Fruit fly (Drosophila melanogaster) whole organism, embryonic: ENCODE measurements around the gene CG2889.

ENCODE experiments used
- CG10321 ChIP-seq: fragments of 200-800 bp; sonication (Bioruptor generic); IDR thresholded peaks from 2 replicates; pipeline ENCODE4 v1.3.6; 2022; ENCODE audit warnings: missing biosample characterization, missing genetic modification characterization
- CG11247 ChIP-seq: fragments of 200-800 bp; sonication (Bioruptor generic); IDR thresholded peaks from 2 replicates; pipeline ENCODE4 v1.3.6; 2022; ENCODE audit warnings: missing biosample characterization, missing genetic modification characterization
- CG11398 ChIP-seq: fragments of 200-800 bp; sonication (Bioruptor generic); optimal IDR thresholded peaks from 2 replicates; lab custom pipeline; 2016; ENCODE audit warnings: missing biosample characterization, missing genetic modification characterization
- CG12104 ChIP-seq: fragments of 200-800 bp; sonication (Bioruptor generic); optimal IDR thresholded peaks from 3 replicates; lab custom pipeline; 2016; ENCODE audit warnings: missing biosample characterization, missing genetic modification characterization
- CG12299 ChIP-seq: fragments of 200-800 bp; sonication (Bioruptor generic); optimal IDR thresholded peaks from 2 replicates; lab custom pipeline; 2018; ENCODE audit warnings: missing biosample characterization, mild to moderate bottlenecking, missing genetic modification characterization
- CG12942 ChIP-seq: fragments of 200-800 bp; sonication (Bioruptor generic); optimal IDR thresholded peaks from 3 replicates; lab custom pipeline; 2016; ENCODE audit warnings: missing biosample characterization, missing genetic modification characterization
- CG14050 ChIP-seq: fragments of 200-800 bp; sonication (Bioruptor generic); IDR thresholded peaks from 3 replicates; pipeline ENCODE4 v1.3.6; 2022; ENCODE audit warnings: missing biosample characterization, missing genetic modification characterization
- CG16815 ChIP-seq: fragments of 200-800 bp; sonication (Bioruptor generic); optimal IDR thresholded peaks from 3 replicates; lab custom pipeline; 2017; ENCODE audit warnings: missing biosample characterization, mild to moderate bottlenecking, missing genetic modification characterization
- CG17361 ChIP-seq: fragments of 200-800 bp; sonication (Bioruptor generic); IDR thresholded peaks from 3 replicates; pipeline ENCODE4 v1.3.6; 2022; ENCODE audit warnings: missing biosample characterization, missing genetic modification characterization
- CG1832 ChIP-seq: fragments of 200-800 bp; sonication (Bioruptor generic); optimal IDR thresholded peaks from 2 replicates; lab custom pipeline; 2017; ENCODE audit warnings: missing biosample characterization, mild to moderate bottlenecking, missing genetic modification characterization, inconsistent platforms
- CG2678 ChIP-seq: fragments of 200-800 bp; sonication (Bioruptor generic); optimal IDR thresholded peaks from 3 replicates; lab custom pipeline; 2019; ENCODE audit warnings: missing biosample characterization, mild to moderate bottlenecking, missing genetic modification characterization, moderate library complexity
- CG30403 ChIP-seq: fragments of 200-800 bp; sonication (Bioruptor generic); optimal IDR thresholded peaks from 3 replicates; lab custom pipeline; 2016; ENCODE audit warnings: missing biosample characterization, missing genetic modification characterization
- CG31388 ChIP-seq: fragments of 200-800 bp; sonication (Bioruptor generic); optimal IDR thresholded peaks from 2 replicates; lab custom pipeline; 2016; ENCODE audit warnings: missing biosample characterization, missing genetic modification characterization
- CG34376 ChIP-seq: fragments of 200-800 bp; sonication (Bioruptor generic); optimal IDR thresholded peaks from 2 replicates; lab custom pipeline; 2018; ENCODE audit warnings: missing biosample characterization, mild to moderate bottlenecking, missing genetic modification characterization
- CG4328 ChIP-seq: fragments of 200-800 bp; sonication (Bioruptor generic); optimal IDR thresholded peaks from 3 replicates; lab custom pipeline; 2017; ENCODE audit warnings: missing biosample characterization, missing genetic modification reagents, missing genetic modification characterization
- CG6175 ChIP-seq: fragments of 200-800 bp; sonication (Bioruptor generic); IDR thresholded peaks from 3 replicates; pipeline ENCODE4 v1.3.6; 2022; ENCODE audit warnings: missing biosample characterization, missing genetic modification characterization
- CG6765 ChIP-seq: fragments of 200-800 bp; sonication (Bioruptor generic); optimal IDR thresholded peaks from 3 replicates; lab custom pipeline; 2017; ENCODE audit warnings: missing biosample characterization, mild to moderate bottlenecking, missing genetic modification characterization
- CG7786 ChIP-seq: fragments of 200-800 bp; sonication (Bioruptor generic); optimal IDR thresholded peaks from 2 replicates; lab custom pipeline; 2016; ENCODE audit warnings: missing biosample characterization, missing genetic modification characterization
- CG8281 ChIP-seq: fragments of 200-800 bp; sonication (Bioruptor generic); optimal IDR thresholded peaks from 2 replicates; lab custom pipeline; 2018; ENCODE audit warnings: missing biosample characterization, mild to moderate bottlenecking, missing genetic modification characterization, moderate library complexity
- CG9876 ChIP-seq: fragments of 200-800 bp; sonication (Bioruptor generic); optimal IDR thresholded peaks from 2 replicates; lab custom pipeline; 2016; ENCODE audit warnings: missing biosample characterization, missing genetic modification characterization
- Camta ChIP-seq: fragments of 200-800 bp; sonication (Bioruptor generic); optimal IDR thresholded peaks from 2 replicates; lab custom pipeline; 2016; ENCODE audit warnings: missing biosample characterization, missing genetic modification characterization
- Dip2 ChIP-seq: fragments of 200-800 bp; sonication (Bioruptor generic); IDR thresholded peaks from 2 replicates; pipeline ENCODE4 v1.3.6; 2022; ENCODE audit warnings: missing biosample characterization, missing genetic modification characterization
- Gsc ChIP-seq: fragments of 200-800 bp; sonication (Bioruptor generic); IDR thresholded peaks from 2 replicates; pipeline ENCODE4 v1.3.6; 2022; ENCODE audit warnings: missing biosample characterization, missing genetic modification characterization
- HmgD ChIP-seq: fragments of 200-800 bp; sonication (Bioruptor generic); optimal IDR thresholded peaks from 3 replicates; lab custom pipeline; 2016; ENCODE audit warnings: missing biosample characterization, missing genetic modification characterization
- HmgZ ChIP-seq: fragments of 200-800 bp; sonication (Bioruptor generic); optimal IDR thresholded peaks from 2 replicates; lab custom pipeline; 2018; ENCODE audit warnings: missing biosample characterization, mild to moderate bottlenecking, missing genetic modification characterization
- MBD-R2 ChIP-seq: fragments of 200-800 bp; sonication (Bioruptor generic); IDR thresholded peaks from 2 replicates; pipeline ENCODE4 v1.3.6; 2022; ENCODE audit warnings: missing biosample characterization, missing genetic modification characterization
- MESR4 ChIP-seq: fragments of 200-800 bp; sonication (Bioruptor generic); optimal IDR thresholded peaks from 2 replicates; lab custom pipeline; 2018; ENCODE audit warnings: missing biosample characterization, mild to moderate bottlenecking, missing genetic modification characterization, moderate library complexity
- Oaz ChIP-seq: fragments of 200-800 bp; sonication (Bioruptor generic); IDR thresholded peaks from 2 replicates; pipeline ENCODE4 v1.3.6; 2022; ENCODE audit warnings: missing biosample characterization, missing genetic modification characterization
- Pdp1 ChIP-seq, 2 experiments: fragments of 200-800 bp; sonication (Bioruptor generic); optimal IDR thresholded peaks; 3 replicates each; lab custom pipeline; 2016; ENCODE audit warnings: missing biosample characterization in 2 of 2, missing genetic modification characterization in 2 of 2, mild to moderate bottlenecking in 1 of 2, moderate library complexity in 1 of 2
- Sry-δ ChIP-seq: fragments of 200-800 bp; sonication (Bioruptor generic); optimal IDR thresholded peaks from 2 replicates; lab custom pipeline; 2016; ENCODE audit warnings: missing biosample characterization, missing genetic modification characterization
- abd-A ChIP-seq: fragments of 200-800 bp; sonication (Bioruptor generic); optimal IDR thresholded peaks from 3 replicates; lab custom pipeline; 2019; ENCODE audit warnings: missing biosample characterization, mild to moderate bottlenecking, missing genetic modification characterization, moderate library complexity
- caup ChIP-seq: fragments of 200-800 bp; sonication (Bioruptor generic); optimal IDR thresholded peaks from 3 replicates; lab custom pipeline; 2017; ENCODE audit warnings: missing biosample characterization, mild to moderate bottlenecking, missing genetic modification characterization, moderate library complexity; ENCODE audit not compliant: severe bottlenecking
- chif ChIP-seq, 2 experiments: fragments of 200-800 bp; sonication (Bioruptor generic); optimal IDR thresholded peaks; 3 replicates each; lab custom pipeline; 2016; ENCODE audit warnings: missing biosample characterization in 2 of 2, missing genetic modification characterization in 2 of 2
- corto ChIP-seq: fragments of 200-800 bp; sonication (Bioruptor generic); optimal IDR thresholded peaks from 2 replicates; lab custom pipeline; 2016; ENCODE audit warnings: missing biosample characterization, mild to moderate bottlenecking, missing genetic modification characterization, moderate library complexity
- danr ChIP-seq: fragments of 200-800 bp; sonication (Bioruptor generic); IDR thresholded peaks from 2 replicates; pipeline ENCODE4 v1.3.6; 2022; ENCODE audit warnings: missing biosample characterization, missing genetic modification characterization
- dati ChIP-seq: fragments of 200-800 bp; sonication (Bioruptor generic); IDR thresholded peaks from 2 replicates; pipeline ENCODE4 v1.3.6; 2022; ENCODE audit warnings: missing biosample characterization, missing genetic modification characterization
- fd102C ChIP-seq: fragments of 200-800 bp; sonication (Bioruptor generic); optimal IDR thresholded peaks from 2 replicates; lab custom pipeline; 2018; ENCODE audit warnings: missing biosample characterization, mild to moderate bottlenecking, missing genetic modification characterization, moderate library complexity
- fu2 ChIP-seq: fragments of 200-800 bp; sonication (Bioruptor generic); optimal IDR thresholded peaks from 2 replicates; lab custom pipeline; 2016; ENCODE audit warnings: missing biosample characterization, missing genetic modification characterization
- ham ChIP-seq: fragments of 200-800 bp; sonication (Bioruptor generic); IDR thresholded peaks from 2 replicates; pipeline ENCODE4 v1.3.6; 2022; ENCODE audit warnings: missing biosample characterization, missing genetic modification characterization
- jigr1 ChIP-seq: fragments of 200-800 bp; sonication (Bioruptor generic); IDR thresholded peaks from 3 replicates; pipeline ENCODE4 v1.3.6; 2022; ENCODE audit warnings: missing biosample characterization, missing genetic modification characterization
- klu ChIP-seq: fragments of 200-800 bp; sonication (Bioruptor generic); IDR thresholded peaks from 2 replicates; pipeline ENCODE4 v1.3.6; 2022; ENCODE audit warnings: missing biosample characterization, missing genetic modification characterization
- nerfin-1 ChIP-seq: fragments of 200-800 bp; sonication (Bioruptor generic); optimal IDR thresholded peaks from 3 replicates; lab custom pipeline; 2019; ENCODE audit warnings: missing biosample characterization, mild to moderate bottlenecking, missing genetic modification characterization, moderate library complexity
- psq ChIP-seq: fragments of 200-800 bp; sonication (Bioruptor generic); optimal IDR thresholded peaks from 2 replicates; lab custom pipeline; 2017; ENCODE audit warnings: missing biosample characterization, missing genetic modification characterization
- salm ChIP-seq: fragments of 200-800 bp; sonication (Bioruptor generic); optimal IDR thresholded peaks from 2 replicates; lab custom pipeline; 2018; ENCODE audit warnings: missing biosample characterization, mild to moderate bottlenecking, missing genetic modification characterization
- sc ChIP-seq, 3 experiments: fragments of >200 bp in 2 of 3; fragments of 200-800 bp in 1 of 3; sonication (Bioruptor generic) in 1 of 3; optimal IDR thresholded peaks; 2 replicates in 2 of 3; 3 replicates in 1 of 3; lab custom pipeline; 2017; ENCODE audit warnings: mild to moderate bottlenecking in 1 of 3, missing biosample characterization in 1 of 3, missing genetic modification characterization in 1 of 3, missing genetic modification reagents in 1 of 3
- sens-2 ChIP-seq: fragments of 200-800 bp; sonication (Bioruptor generic); IDR thresholded peaks from 2 replicates; pipeline ENCODE4 v1.3.6; 2022; ENCODE audit warnings: missing biosample characterization, missing genetic modification characterization
- slp2 ChIP-seq: fragments of 200-800 bp; sonication (Bioruptor generic); optimal IDR thresholded peaks from 2 replicates; lab custom pipeline; 2016; ENCODE audit warnings: missing biosample characterization, missing genetic modification characterization
- sob ChIP-seq: fragments of 200-800 bp; sonication (Bioruptor generic); IDR thresholded peaks from 2 replicates; pipeline ENCODE4 v1.3.6; 2022; ENCODE audit warnings: missing biosample characterization, missing genetic modification characterization
- tgo ChIP-seq: fragments of 200-800 bp; sonication (Bioruptor generic); IDR thresholded peaks from 3 replicates; pipeline ENCODE4 v1.3.6; 2022; ENCODE audit warnings: missing biosample characterization, missing genetic modification characterization
- toy ChIP-seq: fragments of 200-800 bp; sonication (Bioruptor generic); IDR thresholded peaks from 2 replicates; pipeline ENCODE4 v1.3.6; 2022; ENCODE audit warnings: missing biosample characterization, missing genetic modification characterization
- unc-4 ChIP-seq: fragments of 200-800 bp; sonication (Bioruptor generic); IDR thresholded peaks from 2 replicates; pipeline ENCODE4 v1.3.6; 2022; ENCODE audit warnings: missing biosample characterization, missing genetic modification characterization; ENCODE audit not compliant: partially characterized antibody

The CG2889 gene

dm6 chrX:10472614-10473248 lies 1.0 kb upstream of the CG2889 start (continued):
- TF ChIP-seq CG6765: no peak
- TF ChIP-seq MESR4 (GFP tag; lab: Kevin White, UChicago): peak; percentile 43
- TF ChIP-seq CG31388 (GFP tag; lab: Kevin White, UChicago): no peak
- TF ChIP-seq dati (GFP tag; lab: Robert Waterston, UW): no peak
- TF ChIP-seq CG7786: no peak
- peak; percentile 24 for TF ChIP-seq nerfin-1
- peak; percentile 5 for TF ChIP-seq HmgD (GFP tag; lab: Kevin White, UChicago)
- TF ChIP-seq klu (GFP tag; lab: Robert Waterston, UW): no peak
- no peak for TF ChIP-seq Camta (GFP tag; lab: Kevin White, UChicago)
- no peak for TF ChIP-seq unc-4 (GFP tag; lab: Robert Waterston, UW)
- TF ChIP-seq jigr1: no peak
- no peak for TF ChIP-seq fd102C
- TF ChIP-seq ham: no peak
- no peak for TF ChIP-seq CG16815 (GFP tag; lab: Kevin White, UChicago)
- no peak for TF ChIP-seq CG11247 (GFP tag; lab: Robert Waterston, UW)
- no peak for TF ChIP-seq CG9876 (GFP tag; lab: Kevin White, UChicago)
- peak; percentile 98 for TF ChIP-seq CG10321 (GFP tag; lab: Robert Waterston, UW)
- TF ChIP-seq fu2: no peak
- TF ChIP-seq tgo (GFP tag; lab: Robert Waterston, UW): no peak
- TF ChIP-seq CG12942 (GFP tag; lab: Kevin White, UChicago): no peak
- no peak for TF ChIP-seq sens-2 (GFP tag; lab: Robert Waterston, UW)
- TF ChIP-seq corto (GFP tag; lab: Kevin White, UChicago): no peak
- no peak for TF ChIP-seq slp2 (GFP tag; lab: Kevin White, UChicago)
- TF ChIP-seq psq: no peak
- TF ChIP-seq CG12299 (tag; lab: Kevin White, UChicago): no peak
- TF ChIP-seq Sry-δ (GFP tag; lab: Kevin White, UChicago): no peak
- peak; percentile 2 for TF ChIP-seq CG34376 (GFP tag; lab: Kevin White, UChicago)
- TF ChIP-seq toy (GFP tag; lab: Robert Waterston, UW): no peak
- peak; percentile 69; the same call in 2 of the 3 replicates for TF ChIP-seq CG6175
- TF ChIP-seq salm (tag; lab: Kevin White, UChicago): no peak
- TF ChIP-seq danr (GFP tag; lab: Robert Waterston, UW): no peak
- no peak for TF ChIP-seq chif (GFP tag; optimal IDR thresholded peaks at IDR 0.05; lab: Kevin White, UChicago)
- TF ChIP-seq MBD-R2 (GFP tag; lab: Robert Waterston, UW): peak; percentile 52; the same call in 1 of the 2 replicates
- no peak for TF ChIP-seq CG2678
- no peak for TF ChIP-seq CG4328 (GFP tag; lab: Kevin White, UChicago)
- TF ChIP-seq abd-A (tag; lab: Kevin White, UChicago): no peak
- no peak for TF ChIP-seq CG17361 (GFP tag; lab: Robert Waterston, UW)
- no peak for TF ChIP-seq CG14050 (GFP tag; lab: Robert Waterston, UW)
- no peak for TF ChIP-seq CG8281
- no peak for TF ChIP-seq Gsc (GFP tag; lab: Robert Waterston, UW)
- peak; percentile 36; the same call in 1 of the 2 replicates for TF ChIP-seq sob (GFP tag; lab: Robert Waterston, UW)
- no peak for TF ChIP-seq CG11398 (GFP tag; lab: Kevin White, UChicago)
- no peak for TF ChIP-seq sc (optimal IDR thresholded peaks at IDR 0.05; lab: Kevin White, UChicago)
- TF ChIP-seq sc (GFP tag; optimal IDR thresholded peaks at IDR 0.05; lab: Kevin White, UChicago): no peak
- TF ChIP-seq HmgZ (tag; lab: Kevin White, UChicago): peak; percentile 56
- peak in 1 of 2 experiments; percentile 69 for TF ChIP-seq Pdp1 (GFP tag; optimal IDR thresholded peaks at IDR 0.05; lab: Kevin White, UChicago)
- no peak for TF ChIP-seq CG30403 (GFP tag; lab: Kevin White, UChicago)
- TF ChIP-seq CG1832 (GFP tag; lab: Kevin White, UChicago): peak; percentile 94
- TF ChIP-seq CG12104 (GFP tag; lab: Kevin White, UChicago): no peak
- TF ChIP-seq caup (GFP tag; lab: Kevin White, UChicago): no peak
- TF ChIP-seq Oaz: no peak
- no peak for TF ChIP-seq Dip2 (GFP tag; lab: Robert Waterston, UW)
